Worm (Caenorhabditis elegans): ENCODE data around the gene ZK856.7.
A peak's percentile ranks its signal among the peaks of the same experiment; 100 is the strongest.

ZK856.7 gene

DNA sequence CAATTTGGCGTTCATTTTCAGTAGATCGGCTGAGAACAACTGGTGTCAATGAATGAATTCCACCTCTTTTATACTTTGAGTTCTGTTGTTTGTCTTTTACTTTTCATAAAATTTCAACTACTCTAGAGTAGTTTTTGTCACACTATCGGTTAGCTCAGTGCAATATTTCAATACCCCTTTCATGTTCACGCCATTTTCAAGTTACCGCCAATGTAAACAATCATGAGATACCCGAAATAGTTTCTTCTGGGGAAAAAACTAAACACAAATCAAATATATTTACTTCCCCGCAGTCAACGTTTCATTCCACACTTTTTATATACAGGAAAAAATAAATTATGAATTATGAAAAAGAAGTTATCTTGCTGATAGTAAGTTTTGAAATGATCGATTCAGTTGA lies 26.5 kb downstream of the ZK856.7 start, which contains the start of gene fipr-4:
Gene fipr-4 (minus strand): TSS at position 101 of the 400 bp plus-strand sequence.
- TF ChIP-seq ztf-1 (GFP tag; conservative IDR thresholded peaks at IDR 0.05) = no peak
- TF ChIP-seq F13H6.1 (tag; optimal IDR thresholded peaks at IDR 0.05) = peak; percentile 9

DNA sequence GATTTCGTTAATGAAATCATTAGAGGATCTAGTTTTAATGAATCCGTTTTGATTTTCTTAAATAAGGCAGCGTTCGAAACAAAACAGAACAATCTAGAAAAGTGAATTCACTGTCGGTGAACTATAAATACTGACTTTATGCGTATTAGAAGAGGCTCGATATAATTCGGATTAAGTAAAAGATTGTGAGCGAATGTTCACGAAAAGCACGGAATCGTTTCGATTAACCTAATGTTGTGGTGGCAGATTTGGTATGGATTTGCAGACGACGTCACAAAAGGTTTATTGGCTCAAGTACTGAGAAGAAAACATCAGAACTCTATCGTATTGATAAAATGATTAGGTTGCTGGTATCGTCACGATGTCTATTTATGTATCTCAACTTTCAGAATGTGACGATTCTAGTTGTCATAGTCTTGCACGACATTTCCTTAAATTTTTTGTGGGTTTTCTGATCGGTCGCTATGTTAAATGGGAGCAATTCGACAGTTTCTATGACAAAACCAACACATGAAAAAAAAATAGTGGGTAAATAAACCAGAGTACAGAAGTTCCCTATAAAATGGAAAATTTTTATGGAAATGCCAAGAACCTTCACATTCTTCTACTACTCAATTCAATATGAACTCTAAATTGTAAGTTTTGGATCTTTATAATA lies 27.5 kb downstream of the ZK856.7 start, which contains the start of the genes pyt-1 and fipr-7:
Gene pyt-1 (minus strand): TSS at position 101 of the 658 bp plus-strand sequence.
Gene fipr-7 (plus strand): TSS at position 608 of the 658 bp plus-strand sequence.
- TF ChIP-seq lin-39 (tag; optimal IDR thresholded peaks at IDR 0.05) (no peak), mdl-1 (tag; optimal IDR thresholded peaks at IDR 0.05) (no peak), nhr-129 (tag; optimal IDR thresholded peaks at IDR 0.05) (no peak), nhr-11 (tag; optimal IDR thresholded peaks at IDR 0.05) (no peak), peb-1 (tag; optimal IDR thresholded peaks at IDR 0.05) (no peak), nhr-77 (tag; optimal IDR thresholded peaks at IDR 0.05) (no peak), ztf-11 (tag; optimal IDR thresholded peaks at IDR 0.05) (no peak), unc-62 (GFP tag; optimal IDR thresholded peaks at IDR 0.05) (no peak)

DNA sequence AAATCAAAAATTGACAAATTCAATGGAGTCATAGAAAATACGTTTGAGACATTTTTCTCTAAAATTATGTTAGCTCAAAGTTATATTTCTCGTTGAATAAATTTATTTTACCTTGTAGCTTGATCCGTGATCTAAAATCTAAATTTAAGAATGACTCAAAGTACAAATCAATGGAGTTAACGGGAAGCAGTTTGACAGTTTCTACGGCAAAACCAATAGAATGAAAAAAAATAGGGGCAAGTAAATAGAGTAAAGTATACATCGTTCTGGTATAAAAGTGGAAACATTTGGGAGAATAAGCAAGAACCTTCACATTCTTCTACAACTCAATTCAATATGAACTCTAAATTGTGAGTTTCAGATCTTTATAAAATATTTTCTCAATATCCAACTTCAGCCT lies 29.0 kb downstream of the ZK856.7 start, which contains the start of gene fipr-6:
Gene fipr-6 (plus strand): TSS at position 301 of the 400 bp plus-strand sequence.
- TF ChIP-seq gmeb-1 (tag; optimal IDR thresholded peaks at IDR 0.05) = no peak
- no peak for TF ChIP-seq lin-11 (tag; optimal IDR thresholded peaks at IDR 0.05)
- TF ChIP-seq nhr-23 (tag; optimal IDR thresholded peaks at IDR 0.05) = no peak
- TF ChIP-seq nhr-237 (tag; optimal IDR thresholded peaks at IDR 0.05) = no peak

DNA sequence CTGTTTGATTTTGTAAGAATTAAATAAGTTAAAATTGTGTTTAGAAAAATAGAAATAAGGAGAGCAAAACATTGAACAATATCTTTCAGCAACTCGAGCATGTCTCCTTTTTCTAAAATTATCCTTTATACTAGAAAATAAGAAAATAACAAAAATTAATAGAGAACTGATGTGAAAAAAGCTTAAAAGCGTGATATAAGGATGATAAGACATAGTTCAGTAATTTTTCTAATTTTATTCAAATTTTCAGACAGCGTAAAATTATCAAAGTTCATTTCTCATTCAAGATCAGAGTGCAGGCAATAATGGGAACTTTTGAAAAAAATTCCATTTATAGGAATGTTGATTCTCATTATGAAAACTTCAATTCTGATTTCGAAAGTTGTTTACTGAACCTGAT lies 31.4 kb downstream of the ZK856.7 start, which contains the start of gene str-182:
Gene str-182 (minus strand): TSS at position 101 of the 400 bp plus-strand sequence.
- TF ChIP-seq gmeb-1 (tag; optimal IDR thresholded peaks at IDR 0.05) (no peak), sma-3 (GFP tag; optimal IDR thresholded peaks at IDR 0.05) (no peak), Y55F3AM.14 (GFP tag; optimal IDR thresholded peaks at IDR 0.05) (no peak), egl-27 (tag; optimal IDR thresholded peaks at IDR 0.05) (no peak), fos-1 (tag; optimal IDR thresholded peaks at IDR 0.05) (no peak), ztf-4 (tag; optimal IDR thresholded peaks at IDR 0.05) (no peak), ceh-16 (tag; optimal IDR thresholded peaks at IDR 0.05) (no peak), crh-2 (tag; optimal IDR thresholded peaks at IDR 0.05) (no peak), unc-55 (GFP tag; optimal IDR thresholded peaks at IDR 0.05) (no peak), ceh-82 (tag; optimal IDR thresholded peaks at IDR 0.05) (no peak), ztf-11 (tag; optimal IDR thresholded peaks at IDR 0.05) (no peak), nhr-6 (tag; optimal IDR thresholded peaks at IDR 0.05) (no peak), nhr-23 (tag; optimal IDR thresholded peaks at IDR 0.05) (no peak), zag-1 (tag; optimal IDR thresholded peaks at IDR 0.05) (no peak)

DNA sequence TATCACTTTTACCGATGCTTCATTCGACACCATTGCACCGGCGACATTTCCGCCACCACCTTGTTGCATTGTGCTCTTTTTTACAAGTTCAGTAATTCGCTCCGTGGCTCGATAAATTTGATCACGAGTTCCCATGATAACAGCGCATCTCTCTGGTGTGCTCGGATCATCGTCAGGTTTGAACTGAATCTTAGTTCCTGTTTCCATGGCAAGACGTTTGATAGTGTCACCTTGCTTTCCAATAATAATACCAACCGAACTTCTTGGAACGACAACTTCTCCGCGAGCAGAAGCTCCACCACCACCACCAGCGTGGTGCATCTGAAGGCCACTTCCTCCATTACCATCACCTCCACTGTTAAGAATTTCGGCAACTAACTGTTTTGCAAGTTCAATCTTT lies 35.3 kb downstream of the ZK856.7 start:
- no peak for TF ChIP-seq lsy-2 (tag; optimal IDR thresholded peaks at IDR 0.05)
- no peak for TF ChIP-seq alr-1 (tag; optimal IDR thresholded peaks at IDR 0.05)
- no peak for TF ChIP-seq elt-1 (tag; optimal IDR thresholded peaks at IDR 0.05)
- no peak for TF ChIP-seq ztf-11 (tag; optimal IDR thresholded peaks at IDR 0.05)
- TF ChIP-seq unc-62 (GFP tag; optimal IDR thresholded peaks at IDR 0.05) = no peak
- TF ChIP-seq egl-27 (tag; optimal IDR thresholded peaks at IDR 0.05) = no peak
- TF ChIP-seq mab-5 (tag; optimal IDR thresholded peaks at IDR 0.05) = no peak
- TF ChIP-seq lin-13 (GFP tag; optimal IDR thresholded peaks at IDR 0.05) = no peak

DNA sequence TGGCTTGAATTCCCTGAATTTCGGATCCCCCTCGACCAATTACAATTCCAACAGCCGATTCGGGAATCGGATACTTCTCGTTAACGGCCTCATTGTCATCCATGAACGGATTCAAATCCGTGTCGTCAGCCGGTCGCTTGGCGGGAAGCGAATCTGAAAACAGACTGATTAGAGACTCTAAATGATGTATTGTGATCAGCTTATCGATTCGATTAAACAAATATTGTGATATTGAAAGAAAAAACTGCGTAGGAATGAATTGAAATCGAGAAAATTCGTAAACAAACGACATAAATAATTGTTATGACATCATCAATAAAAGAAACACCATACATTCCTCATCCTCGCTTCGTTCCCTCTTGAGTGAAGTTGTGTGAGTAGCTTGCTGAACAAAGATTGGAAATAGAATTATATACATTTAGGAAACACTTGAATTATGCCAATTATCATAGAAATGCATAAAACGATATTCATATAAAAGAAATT lies 36.1 kb downstream of the ZK856.7 start:
- TF ChIP-seq nhr-23 (tag; optimal IDR thresholded peaks at IDR 0.05) (no peak), nhr-6 (tag; optimal IDR thresholded peaks at IDR 0.05) (no peak), dmd-4 (tag; optimal IDR thresholded peaks at IDR 0.05) (no peak), skn-1 (tag; optimal IDR thresholded peaks at IDR 0.05) (no peak), alr-1 (tag; optimal IDR thresholded peaks at IDR 0.05) (no peak), nhr-77 (tag; optimal IDR thresholded peaks at IDR 0.05) (no peak), mdl-1 (tag; optimal IDR thresholded peaks at IDR 0.05) (no peak), mbf-1 (tag; optimal IDR thresholded peaks at IDR 0.05) (no peak), lsy-2 (tag; optimal IDR thresholded peaks at IDR 0.05) (no peak), nhr-10 (tag; optimal IDR thresholded peaks at IDR 0.05) (no peak), zag-1 (tag; optimal IDR thresholded peaks at IDR 0.05) (no peak), nhr-11 (tag; optimal IDR thresholded peaks at IDR 0.05) (no peak), unc-39 (tag; optimal IDR thresholded peaks at IDR 0.05) (no peak), ZK546.5 (tag; optimal IDR thresholded peaks at IDR 0.05) (no peak), gmeb-1 (tag; optimal IDR thresholded peaks at IDR 0.05) (no peak), egl-27 (tag; optimal IDR thresholded peaks at IDR 0.05) (no peak), ceh-82 (tag; optimal IDR thresholded peaks at IDR 0.05) (no peak), elt-3 (tag; optimal IDR thresholded peaks at IDR 0.05) (no peak), C34F6.9 (tag; optimal IDR thresholded peaks at IDR 0.05) (no peak)

Data from whole organism, L2 larva.